Worm (Caenorhabditis elegans): ENCODE data around the gene F16G10.8.

- TF ChIP-seq fkh-8 (tag; optimal IDR thresholded peaks at IDR 0.05), result no peak
- no peak for TF ChIP-seq skn-1 (tag; optimal IDR thresholded peaks at IDR 0.05)
- TF ChIP-seq sox-4 (tag; optimal IDR thresholded peaks at IDR 0.05), result no peak
- no peak for TF ChIP-seq ztf-11 (tag; optimal IDR thresholded peaks at IDR 0.05)
These were observed 16.4 kb downstream of the F16G10.8 start, which contains the start of the genes F43C11.12 and F16G10.5 for ce11 chrII:2366623-2367365.

Measured in whole organism, L1 larva.